Worm (Caenorhabditis elegans) whole organism, L4/young adult: ENCODE results near the gene pes-10.

Experiments used
- W03F9.2 ChIP-seq: fragments of 150-350 bp; optimal IDR thresholded peaks from 2 replicates; lab custom pipeline; 2014; ENCODE audit warnings: missing biosample characterization, missing genetic modification characterization
- dao-5 ChIP-seq: sonication (generic microtip); optimal IDR thresholded peaks from 2 replicates; lab custom pipeline; 2016; ENCODE audit warnings: missing genotype, missing genetic modification characterization, moderate library complexity, missing compliant biosample characterization
- him-1 ChIP-seq: sonication (generic microtip); optimal IDR thresholded peaks from 2 replicates; lab custom pipeline; 2016; ENCODE audit warnings: missing genotype, missing genetic modification reagents, missing genetic modification characterization, missing compliant biosample characterization

DNA sequence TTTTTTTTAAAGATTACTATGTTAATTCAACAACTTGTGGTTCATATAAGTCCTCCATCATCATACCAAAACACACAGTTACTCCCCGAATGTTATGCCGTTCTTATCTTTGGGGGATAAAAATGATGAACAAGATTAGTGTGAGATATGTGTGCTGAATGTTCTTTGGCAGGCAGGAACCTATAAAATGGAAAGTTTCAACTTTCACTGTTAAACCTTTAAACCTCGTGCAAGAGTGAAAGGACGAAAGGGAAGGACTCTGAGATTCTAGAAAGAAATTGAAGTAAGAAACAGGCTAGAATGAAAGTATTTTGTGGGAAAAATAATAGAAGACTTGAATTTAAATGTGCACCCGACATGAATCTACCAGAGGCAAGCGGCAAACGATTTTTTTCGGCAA lies 27.7 kb downstream of the pes-10 start:
- TF ChIP-seq W03F9.2 (tag; lab: Kevin White, UChicago) (no peak), him-1 (tag; lab: Kevin White, UChicago) (no peak), dao-5 (tag; lab: Kevin White, UChicago) (no peak)
